Fruit fly (Drosophila melanogaster) whole organism, embryonic: ENCODE results near the gene CG10907.

Source experiments
- Ada2b ChIP-seq: fragments of 200-800 bp; sonication (Bioruptor generic); IDR thresholded peaks from 2 replicates; pipeline ENCODE4 v1.3.6; 2022; ENCODE audit warnings: missing biosample characterization, missing genetic modification characterization
- Atf-2 ChIP-seq: fragments of 200-800 bp; sonication (Bioruptor generic); optimal IDR thresholded peaks from 2 replicates; lab custom pipeline; 2016; ENCODE audit warnings: missing biosample characterization, missing genetic modification characterization
- CG10274 ChIP-seq: fragments of 200-800 bp; sonication (Bioruptor generic); optimal IDR thresholded peaks from 3 replicates; lab custom pipeline; 2017; ENCODE audit warnings: missing biosample characterization, mild to moderate bottlenecking, missing genetic modification characterization
- CG11723 ChIP-seq: fragments of 200-800 bp; sonication (Bioruptor generic); optimal IDR thresholded peaks from 2 replicates; lab custom pipeline; 2017; ENCODE audit warnings: missing biosample characterization, mild to moderate bottlenecking, missing genetic modification characterization
- CG12769 ChIP-seq: fragments of 200-800 bp; sonication (Bioruptor generic); optimal IDR thresholded peaks from 2 replicates; lab custom pipeline; 2019; ENCODE audit warnings: missing biosample characterization, mild to moderate bottlenecking, missing genetic modification characterization, moderate library complexity
- CG15696 ChIP-seq: fragments of 200-800 bp; sonication (Bioruptor generic); optimal IDR thresholded peaks from 2 replicates; lab custom pipeline; 2019; ENCODE audit warnings: missing biosample characterization, mild to moderate bottlenecking, missing genetic modification characterization, moderate library complexity
- CG30431 ChIP-seq: fragments of 200-800 bp; sonication (Bioruptor generic); optimal IDR thresholded peaks from 2 replicates; lab custom pipeline; 2017; ENCODE audit warnings: missing biosample characterization, missing genetic modification characterization
- CG3065 ChIP-seq: fragments of 200-800 bp; sonication (Bioruptor generic); optimal IDR thresholded peaks from 2 replicates; lab custom pipeline; 2016; ENCODE audit warnings: missing biosample characterization, missing genetic modification characterization
- CG3163 ChIP-seq: fragments of 200-800 bp; sonication (Bioruptor generic); optimal IDR thresholded peaks from 3 replicates; lab custom pipeline; 2016; ENCODE audit warnings: missing biosample characterization, missing genetic modification characterization
- CG33213 ChIP-seq: fragments of 200-800 bp; sonication (Bioruptor generic); optimal IDR thresholded peaks from 3 replicates; lab custom pipeline; 2016; ENCODE audit warnings: missing biosample characterization, missing genetic modification characterization
- CG4730 ChIP-seq: fragments of 200-800 bp; sonication (Bioruptor generic); IDR thresholded peaks from 2 replicates; pipeline ENCODE4 v1.3.6; 2022; ENCODE audit warnings: missing biosample characterization, missing genetic modification characterization
- CG4854 ChIP-seq: fragments of 200-800 bp; sonication (Bioruptor generic); optimal IDR thresholded peaks from 2 replicates; lab custom pipeline; 2016; ENCODE audit warnings: missing biosample characterization, missing genetic modification characterization, inconsistent platforms
- CG7987 ChIP-seq: fragments of 200-800 bp; sonication (Bioruptor generic); optimal IDR thresholded peaks from 2 replicates; lab custom pipeline; 2018; ENCODE audit warnings: missing biosample characterization, mild to moderate bottlenecking, missing genetic modification characterization, moderate library complexity
- CG8089 ChIP-seq: fragments of 200-800 bp; sonication (Bioruptor generic); optimal IDR thresholded peaks from 3 replicates; lab custom pipeline; 2016; ENCODE audit warnings: missing biosample characterization, missing genetic modification characterization
- CG8359 ChIP-seq: fragments of 200-800 bp; sonication (Bioruptor generic); optimal IDR thresholded peaks from 2 replicates; lab custom pipeline; 2017; ENCODE audit warnings: missing biosample characterization, mild to moderate bottlenecking, missing genetic modification characterization, borderline replicate concordance
- CHES-1-like ChIP-seq: fragments of 200-800 bp; sonication (Bioruptor generic); optimal IDR thresholded peaks from 2 replicates; lab custom pipeline; 2016; ENCODE audit warnings: missing biosample characterization, missing genetic modification characterization
- CkIIα-i1 ChIP-seq: fragments of 200-800 bp; sonication (Bioruptor generic); IDR thresholded peaks from 2 replicates; pipeline ENCODE4 v1.3.6; 2022; ENCODE audit warnings: missing biosample characterization, missing genetic modification characterization
- Dbx ChIP-seq: fragments of 200-800 bp; sonication (Bioruptor generic); IDR thresholded peaks from 3 replicates; pipeline ENCODE4 v1.3.6; 2022; ENCODE audit warnings: missing biosample characterization, missing genetic modification characterization
- E2f2 ChIP-seq: fragments of 200-800 bp; sonication (Bioruptor generic); IDR thresholded peaks from 2 replicates; pipeline ENCODE4 v1.3.6; 2022; ENCODE audit warnings: missing biosample characterization, missing genetic modification characterization
- Hr78 ChIP-seq, 2 experiments: fragments of 200-800 bp in 1 of 2; fragments of >200 bp in 1 of 2; sonication (Bioruptor generic) in 1 of 2; optimal IDR thresholded peaks; 2 replicates each; lab custom pipeline; 2017 to 2019; ENCODE audit warnings: missing biosample characterization in 2 of 2, missing genetic modification characterization in 2 of 2, mild to moderate bottlenecking in 1 of 2, moderate library complexity in 1 of 2
- Lhr ChIP-seq: fragments of 200-800 bp; sonication (Bioruptor generic); optimal IDR thresholded peaks from 3 replicates; lab custom pipeline; 2017; ENCODE audit warnings: mild to moderate bottlenecking, missing biosample characterization, missing genetic modification reagents, missing genetic modification characterization
- Meics ChIP-seq: fragments of 200-800 bp; sonication (Bioruptor generic); optimal IDR thresholded peaks from 2 replicates; lab custom pipeline; 2017; ENCODE audit warnings: missing biosample characterization, mild to moderate bottlenecking, missing genetic modification characterization
- Six4 ChIP-seq: fragments of 200-800 bp; sonication (Bioruptor generic); optimal IDR thresholded peaks from 2 replicates; lab custom pipeline; 2016; ENCODE audit warnings: missing biosample characterization, missing genetic modification characterization
- Spps ChIP-seq: fragments of 200-800 bp; sonication (Bioruptor generic); optimal IDR thresholded peaks from 2 replicates; lab custom pipeline; 2018; ENCODE audit warnings: missing biosample characterization, mild to moderate bottlenecking, missing genetic modification characterization
- Ssrp ChIP-seq: fragments of 200-800 bp; sonication (Bioruptor generic); optimal IDR thresholded peaks from 2 replicates; lab custom pipeline; 2018; ENCODE audit warnings: missing biosample characterization, mild to moderate bottlenecking, missing genetic modification characterization, moderate library complexity
- Usf ChIP-seq: fragments of 200-800 bp; sonication (Bioruptor generic); optimal IDR thresholded peaks from 2 replicates; lab custom pipeline; 2017; ENCODE audit warnings: missing genotype, missing biosample characterization, missing genetic modification characterization
- cas ChIP-seq: fragments of 200-800 bp; sonication (Bioruptor generic); IDR thresholded peaks from 2 replicates; pipeline ENCODE4 v1.3.6; 2022; ENCODE audit warnings: missing biosample characterization, missing genetic modification characterization
- chm ChIP-seq: fragments of 200-800 bp; sonication (Bioruptor generic); IDR thresholded peaks from 2 replicates; pipeline ENCODE4 v1.3.6; 2022; ENCODE audit warnings: missing biosample characterization, missing genetic modification characterization
- crp ChIP-seq, 2 experiments: fragments of 200-800 bp; sonication (Bioruptor generic); optimal IDR thresholded peaks; 2 replicates in 1 of 2; 3 replicates in 1 of 2; lab custom pipeline; 2017; ENCODE audit warnings: missing biosample characterization in 2 of 2, missing genetic modification characterization in 2 of 2, mild to moderate bottlenecking in 1 of 2, moderate library complexity in 1 of 2
- fd102C ChIP-seq: fragments of 200-800 bp; sonication (Bioruptor generic); optimal IDR thresholded peaks from 2 replicates; lab custom pipeline; 2018; ENCODE audit warnings: missing biosample characterization, mild to moderate bottlenecking, missing genetic modification characterization, moderate library complexity
- gce ChIP-seq: fragments of 200-800 bp; sonication (Bioruptor generic); IDR thresholded peaks from 3 replicates; pipeline ENCODE4 v1.3.6; 2022; ENCODE audit warnings: missing biosample characterization, missing genetic modification characterization
- gem ChIP-seq: fragments of 200-800 bp; sonication (Bioruptor generic); optimal IDR thresholded peaks from 2 replicates; lab custom pipeline; 2019; ENCODE audit warnings: missing biosample characterization, mild to moderate bottlenecking, missing genetic modification characterization, moderate library complexity
- ham ChIP-seq: fragments of 200-800 bp; sonication (Bioruptor generic); IDR thresholded peaks from 2 replicates; pipeline ENCODE4 v1.3.6; 2022; ENCODE audit warnings: missing biosample characterization, missing genetic modification characterization
- jigr1 ChIP-seq: fragments of 200-800 bp; sonication (Bioruptor generic); IDR thresholded peaks from 3 replicates; pipeline ENCODE4 v1.3.6; 2022; ENCODE audit warnings: missing biosample characterization, missing genetic modification characterization
- klu ChIP-seq: fragments of 200-800 bp; sonication (Bioruptor generic); IDR thresholded peaks from 2 replicates; pipeline ENCODE4 v1.3.6; 2022; ENCODE audit warnings: missing biosample characterization, missing genetic modification characterization
- lola ChIP-seq, 3 experiments: fragments of >200 bp in 2 of 3; fragments of 200-800 bp in 1 of 3; sonication (Bioruptor generic) in 1 of 3; optimal IDR thresholded peaks; 2 replicates each; lab custom pipeline; 2017 to 2019; ENCODE audit warnings: missing biosample characterization in 3 of 3, missing genetic modification characterization in 3 of 3, mild to moderate bottlenecking in 1 of 3, moderate library complexity in 1 of 3
- odd ChIP-seq: fragments of 200-800 bp; sonication (Bioruptor generic); optimal IDR thresholded peaks from 2 replicates; lab custom pipeline; 2017; ENCODE audit warnings: missing biosample characterization, mild to moderate bottlenecking, missing genetic modification characterization
- onecut ChIP-seq: fragments of 200-800 bp; sonication (Bioruptor generic); IDR thresholded peaks from 2 replicates; pipeline ENCODE4 v1.3.6; 2022; ENCODE audit warnings: missing biosample characterization, missing genetic modification characterization
- peb ChIP-seq: fragments of 200-800 bp; sonication (Bioruptor generic); IDR thresholded peaks from 2 replicates; pipeline ENCODE4 v1.3.6; 2022; ENCODE audit warnings: missing biosample characterization, missing genetic modification characterization
- rib ChIP-seq: fragments of 200-800 bp; sonication (Bioruptor generic); IDR thresholded peaks from 2 replicates; pipeline ENCODE4 v1.3.6; 2022; ENCODE audit warnings: missing biosample characterization, missing genetic modification characterization
- sc ChIP-seq, 3 experiments: fragments of >200 bp in 2 of 3; fragments of 200-800 bp in 1 of 3; sonication (Bioruptor generic) in 1 of 3; optimal IDR thresholded peaks; 2 replicates in 2 of 3; 3 replicates in 1 of 3; lab custom pipeline; 2017; ENCODE audit warnings: mild to moderate bottlenecking in 1 of 3, missing biosample characterization in 1 of 3, missing genetic modification characterization in 1 of 3, missing genetic modification reagents in 1 of 3
- shn ChIP-seq: fragments of 200-800 bp; sonication (Bioruptor generic); optimal IDR thresholded peaks from 3 replicates; lab custom pipeline; 2016; ENCODE audit warnings: missing biosample characterization, missing genetic modification characterization
- sob ChIP-seq: fragments of 200-800 bp; sonication (Bioruptor generic); IDR thresholded peaks from 2 replicates; pipeline ENCODE4 v1.3.6; 2022; ENCODE audit warnings: missing biosample characterization, missing genetic modification characterization
- sqz ChIP-seq: fragments of 200-800 bp; sonication (Bioruptor generic); optimal IDR thresholded peaks from 3 replicates; lab custom pipeline; 2018; ENCODE audit warnings: missing biosample characterization, mild to moderate bottlenecking, missing genetic modification characterization
- tna ChIP-seq: fragments of 200-800 bp; sonication (Bioruptor generic); IDR thresholded peaks from 2 replicates; pipeline ENCODE4 v1.3.6; 2022; ENCODE audit warnings: missing biosample characterization, missing genetic modification characterization; ENCODE audit not compliant: partially characterized antibody
- trem ChIP-seq: fragments of 200-800 bp; optimal IDR thresholded peaks from 3 replicates; lab custom pipeline; 2019; ENCODE audit warnings: missing biosample characterization, mild to moderate bottlenecking, missing genetic modification characterization, moderate library complexity
- vfl ChIP-seq: fragments of 200-800 bp; sonication (Bioruptor generic); optimal IDR thresholded peaks from 2 replicates; lab custom pipeline; 2016; ENCODE audit warnings: missing biosample characterization, missing genetic modification characterization
- wek ChIP-seq: fragments of 200-800 bp; sonication (Bioruptor generic); optimal IDR thresholded peaks from 3 replicates; lab custom pipeline; 2018; ENCODE audit warnings: missing biosample characterization, mild to moderate bottlenecking, missing genetic modification characterization, moderate library complexity
- zen ChIP-seq: fragments of 200-800 bp; sonication (Bioruptor generic); optimal IDR thresholded peaks from 3 replicates; lab custom pipeline; 2018; ENCODE audit warnings: missing biosample characterization, mild to moderate bottlenecking, missing genetic modification characterization, moderate library complexity

The CG10907 gene

dm6 chr3L:11821723-11822445 lies 28.6 kb downstream of the CG10907 start, which contains the start of the genes CG11597 and CG5946 (continued):
- no peak for TF ChIP-seq cas (GFP tag; lab: Robert Waterston, UW)
- no peak for TF ChIP-seq CG10274 (GFP tag; lab: Kevin White, UChicago)
- TF ChIP-seq CG3065 (GFP tag; lab: Kevin White, UChicago), result no peak
- no peak for TF ChIP-seq Atf-2
- no peak for TF ChIP-seq CG11723 (GFP tag; lab: Kevin White, UChicago)
- peak; percentile 98 for TF ChIP-seq trem
- TF ChIP-seq CG4730 (GFP tag; lab: Robert Waterston, UW), result no peak
- TF ChIP-seq CG3163, result peak; percentile 68
- no peak for TF ChIP-seq Dbx
- no peak for TF ChIP-seq gce (GFP tag; lab: Robert Waterston, UW)
- TF ChIP-seq ham (GFP tag; lab: Robert Waterston, UW), result no peak
- no peak for TF ChIP-seq CHES-1-like (GFP tag; lab: Kevin White, UChicago)
- TF ChIP-seq Usf (GFP tag; lab: Kevin White, UChicago), result no peak
- no peak for TF ChIP-seq CkIIα-i1 (GFP tag; lab: Robert Waterston, UW)
- TF ChIP-seq CG8089 (GFP tag; lab: Kevin White, UChicago), result no peak
- TF ChIP-seq rib (GFP tag; lab: Robert Waterston, UW), result no peak
- no peak for TF ChIP-seq CG30431 (GFP tag; lab: Kevin White, UChicago)
- TF ChIP-seq CG12769 (tag; lab: Kevin White, UChicago), result no peak
- no peak for TF ChIP-seq Six4 (GFP tag; lab: Kevin White, UChicago)
- TF ChIP-seq Lhr (GFP tag; lab: Kevin White, UChicago), result no peak
- no peak for TF ChIP-seq peb (GFP tag; lab: Robert Waterston, UW)
- no peak for TF ChIP-seq Ssrp (tag; lab: Kevin White, UChicago)
- TF ChIP-seq Hr78 (GFP tag; optimal IDR thresholded peaks at IDR 0.05; lab: Kevin White, UChicago), result no peak
- no peak for TF ChIP-seq Spps
- TF ChIP-seq zen, result no peak
- no peak for TF ChIP-seq shn (GFP tag; lab: Kevin White, UChicago)
- peak; percentile 27 for TF ChIP-seq wek
- TF ChIP-seq E2f2 (GFP tag; lab: Robert Waterston, UW), result no peak
- no peak for TF ChIP-seq odd (GFP tag; lab: Kevin White, UChicago)
- no peak for TF ChIP-seq Meics (GFP tag; lab: Kevin White, UChicago)
- no peak; the same call in 1 of the 2 replicates for TF ChIP-seq Ada2b (GFP tag; lab: Robert Waterston, UW)
- no peak for TF ChIP-seq vfl (GFP tag; lab: Kevin White, UChicago)
- no peak for TF ChIP-seq crp (GFP tag; optimal IDR thresholded peaks at IDR 0.05; lab: Kevin White, UChicago)
- TF ChIP-seq onecut, result peak; percentile 45
- no peak for TF ChIP-seq gem
- no peak for TF ChIP-seq CG8359 (GFP tag; lab: Kevin White, UChicago)
- TF ChIP-seq sqz (GFP tag; lab: Kevin White, UChicago), result no peak
- TF ChIP-seq CG7987, result no peak
- no peak for TF ChIP-seq klu (GFP tag; lab: Robert Waterston, UW)
- no peak for TF ChIP-seq CG33213 (GFP tag; lab: Kevin White, UChicago)
- TF ChIP-seq chm, result 0 out of 2 replicates have a peak, but pooled peaks have one; percentile 38
- no peak for TF ChIP-seq CG15696 (tag; lab: Kevin White, UChicago)
- no peak for TF ChIP-seq jigr1
- no peak for TF ChIP-seq sob
- TF ChIP-seq lola (GFP tag; optimal IDR thresholded peaks at IDR 0.05; lab: Kevin White, UChicago), result no peak
- TF ChIP-seq CG4854 (GFP tag; lab: Kevin White, UChicago), result no peak
- TF ChIP-seq tna (GFP tag; lab: Robert Waterston, UW), result no peak
- TF ChIP-seq fd102C (GFP tag; lab: Kevin White, UChicago), result no peak
- TF ChIP-seq sc (optimal IDR thresholded peaks at IDR 0.05; lab: Kevin White, UChicago), result no peak
- no peak for TF ChIP-seq sc (GFP tag; optimal IDR thresholded peaks at IDR 0.05; lab: Kevin White, UChicago)
